Worm (Caenorhabditis elegans) whole organism, mixed stage, embryonic: Measurements from ENCODE around the gene F53A9.7.

ENCODE experiments used
- M03D4.4 ChIP-seq: sonication (generic microtip); optimal IDR thresholded peaks from 2 replicates; lab custom pipeline; 2017; ENCODE audit warnings: mild to moderate bottlenecking, missing genetic modification characterization, missing compliant biosample characterization
- bed-3 ChIP-seq: fragments of 200-800 bp; sonication (Bioruptor generic); optimal IDR thresholded peaks from 3 replicates; lab custom pipeline; 2018; ENCODE audit warnings: mild to moderate bottlenecking, missing genetic modification characterization, moderate library complexity, missing compliant biosample characterization
- blmp-1 ChIP-seq: fragments of 150-350 bp; optimal IDR thresholded peaks from 2 replicates; lab custom pipeline; 2014; ENCODE audit warnings: missing biosample characterization, missing genetic modification characterization
- ceh-39 ChIP-seq: fragments of 150-350 bp; optimal IDR thresholded peaks from 2 replicates; lab custom pipeline; 2014; ENCODE audit warnings: missing biosample characterization, missing genetic modification characterization
- ceh-43 ChIP-seq: fragments of 200-800 bp; sonication (Bioruptor generic); optimal IDR thresholded peaks from 2 replicates; lab custom pipeline; 2018; ENCODE audit warnings: mild to moderate bottlenecking, missing genetic modification characterization, moderate library complexity, missing compliant biosample characterization
- ceh-83 ChIP-seq: fragments of 200-800 bp; sonication (Bioruptor generic); optimal IDR thresholded peaks from 2 replicates; lab custom pipeline; 2018; ENCODE audit warnings: mild to moderate bottlenecking, missing genetic modification characterization, missing compliant biosample characterization
- ces-1 ChIP-seq: fragments of 150-350 bp; optimal IDR thresholded peaks from 2 replicates; lab custom pipeline; 2014; ENCODE audit warnings: missing biosample characterization, missing genetic modification reagents, missing genetic modification characterization
- cnd-1 ChIP-seq: fragments of 200-800 bp; sonication (Bioruptor generic); optimal IDR thresholded peaks from 2 replicates; lab custom pipeline; 2018; ENCODE audit warnings: mild to moderate bottlenecking, missing genetic modification characterization, missing compliant biosample characterization
- drap-1 ChIP-seq: fragments of 200-800 bp; sonication (Bioruptor generic); optimal IDR thresholded peaks from 3 replicates; lab custom pipeline; 2018; ENCODE audit warnings: mild to moderate bottlenecking, missing genetic modification characterization, missing compliant biosample characterization
- elt-1 ChIP-seq: sonication (generic microtip); optimal IDR thresholded peaks from 2 replicates; lab custom pipeline; 2017; ENCODE audit warnings: missing genetic modification characterization, mild to moderate bottlenecking, missing compliant biosample characterization, antibody characterized with exemption, moderate library complexity, borderline replicate concordance; ENCODE audit not compliant: insufficient read depth
- elt-3 ChIP-seq: fragments of 150-350 bp; optimal IDR thresholded peaks from 2 replicates; lab custom pipeline; 2014; ENCODE audit warnings: missing biosample characterization, missing genetic modification characterization
- flh-1 ChIP-seq: fragments of 200-800 bp; sonication (Bioruptor generic); optimal IDR thresholded peaks from 2 replicates; lab custom pipeline; 2018; ENCODE audit warnings: mild to moderate bottlenecking, missing genetic modification characterization, moderate library complexity, missing compliant biosample characterization
- ham-2 ChIP-seq: fragments of 200-800 bp; sonication (Bioruptor generic); optimal IDR thresholded peaks from 2 replicates; lab custom pipeline; 2018; ENCODE audit warnings: mild to moderate bottlenecking, missing genetic modification characterization, missing compliant biosample characterization
- hlh-1 ChIP-seq: fragments of 150-350 bp; optimal IDR thresholded peaks from 2 replicates; lab custom pipeline; 2014; ENCODE audit warnings: missing biosample characterization, missing genetic modification reagents, missing genetic modification characterization
- lin-13 ChIP-seq: fragments of 150-350 bp; optimal IDR thresholded peaks from 2 replicates; lab custom pipeline; 2014; ENCODE audit warnings: missing biosample characterization, missing genetic modification characterization
- lin-32 ChIP-seq: fragments of 200-800 bp; sonication (Bioruptor generic); optimal IDR thresholded peaks from 2 replicates; lab custom pipeline; 2018; ENCODE audit warnings: mild to moderate bottlenecking, missing genetic modification characterization, missing compliant biosample characterization
- lsy-2 ChIP-seq: fragments of 150-350 bp; optimal IDR thresholded peaks from 2 replicates; lab custom pipeline; 2014; ENCODE audit warnings: missing biosample characterization, missing genetic modification characterization
- mab-5 ChIP-seq: fragments of 150-350 bp; optimal IDR thresholded peaks from 2 replicates; lab custom pipeline; 2014; ENCODE audit warnings: missing biosample characterization, missing genetic modification characterization
- mep-1 ChIP-seq: fragments of 150-350 bp; optimal IDR thresholded peaks from 2 replicates; lab custom pipeline; 2017; ENCODE audit warnings: missing biosample characterization, missing genetic modification reagents, missing genetic modification characterization, inconsistent platforms
- mls-2 ChIP-seq: sonication (generic microtip); optimal IDR thresholded peaks from 2 replicates; lab custom pipeline; 2016; ENCODE audit warnings: mild to moderate bottlenecking, missing genetic modification characterization, moderate library complexity, missing compliant biosample characterization
- nhr-12 ChIP-seq: fragments of 150-350 bp; optimal IDR thresholded peaks from 2 replicates; lab custom pipeline; 2014; ENCODE audit warnings: missing biosample characterization, missing genetic modification characterization
- nhr-2 ChIP-seq: fragments of 150-350 bp; optimal IDR thresholded peaks from 2 replicates; lab custom pipeline; 2014; ENCODE audit warnings: missing biosample characterization, missing genetic modification characterization
- nhr-28 ChIP-seq: fragments of 150-350 bp; optimal IDR thresholded peaks from 2 replicates; lab custom pipeline; 2014; ENCODE audit warnings: missing biosample characterization, missing genetic modification characterization
- nhr-76 ChIP-seq: sonication (generic microtip); optimal IDR thresholded peaks from 2 replicates; lab custom pipeline; 2017; ENCODE audit warnings: missing biosample characterization, missing genetic modification characterization
- pha-4 ChIP-seq: fragments of 150-350 bp; optimal IDR thresholded peaks from 2 replicates; lab custom pipeline; 2018; ENCODE audit warnings: missing biosample characterization, missing genetic modification reagents, missing genetic modification characterization
- sem-2 ChIP-seq: fragments of 200-800 bp; sonication (Bioruptor generic); optimal IDR thresholded peaks from 2 replicates; lab custom pipeline; 2018; ENCODE audit warnings: mild to moderate bottlenecking, missing genetic modification characterization, missing compliant biosample characterization
- snpc-4 ChIP-seq: fragments of 150-350 bp; optimal IDR thresholded peaks from 2 replicates; lab custom pipeline; 2014; ENCODE audit warnings: missing biosample characterization, missing genetic modification characterization
- sptf-1 ChIP-seq: sonication (generic microtip); optimal IDR thresholded peaks from 2 replicates; lab custom pipeline; 2017; ENCODE audit warnings: mild to moderate bottlenecking, missing genetic modification characterization, moderate library complexity, missing compliant biosample characterization
- tbx-8 ChIP-seq: fragments of 200-800 bp; sonication (Bioruptor generic); optimal IDR thresholded peaks from 2 replicates; lab custom pipeline; 2018; ENCODE audit warnings: mild to moderate bottlenecking, missing genetic modification characterization, moderate library complexity, missing compliant biosample characterization
- unc-120 ChIP-seq: sonication (generic microtip); optimal IDR thresholded peaks from 2 replicates; lab custom pipeline; 2017; ENCODE audit warnings: missing genetic modification characterization, missing compliant biosample characterization; ENCODE audit not compliant: poor library complexity, severe bottlenecking
- unc-39 ChIP-seq: fragments of 150-350 bp; optimal IDR thresholded peaks from 2 replicates; lab custom pipeline; 2014; ENCODE audit warnings: missing biosample characterization, missing genetic modification characterization
- unc-62 ChIP-seq: fragments of 150-350 bp; optimal IDR thresholded peaks from 2 replicates; lab custom pipeline; 2014; ENCODE audit warnings: missing biosample characterization, missing genetic modification reagents, missing genetic modification characterization
- zip-8 ChIP-seq: fragments of 150-350 bp; optimal IDR thresholded peaks from 2 replicates; lab custom pipeline; 2014; ENCODE audit warnings: missing biosample characterization, missing genetic modification characterization

Gene F53A9.7

DNA sequence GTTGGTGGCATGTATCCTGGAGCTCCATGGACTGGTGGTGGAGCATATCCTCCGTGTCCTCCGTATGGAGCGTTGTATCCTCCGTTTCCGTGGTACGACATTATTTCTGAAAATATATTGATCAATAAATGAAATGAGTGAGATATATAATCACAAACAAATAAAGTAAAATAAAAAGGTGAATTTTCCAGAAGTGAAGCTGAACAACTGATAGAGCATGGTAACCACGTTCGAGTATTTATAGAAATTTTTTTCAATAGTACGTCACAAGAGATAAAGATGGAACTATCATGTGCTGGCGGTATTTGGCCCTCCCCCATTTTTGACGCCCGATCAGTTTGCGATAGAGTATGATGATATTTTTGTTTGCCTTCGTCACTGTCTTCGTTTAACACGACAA is at the start of gene F53A9.7:
Gene F53A9.7 (minus strand): TSS at position 101 of the 400 bp plus-strand sequence.
- no peak for TF ChIP-seq sem-2
- no peak for TF ChIP-seq nhr-12 (tag; lab: Kevin White, UChicago)
- TF ChIP-seq bed-3 (GFP tag; lab: Kevin White, UChicago), result no peak
- TF ChIP-seq drap-1 (GFP tag; lab: Kevin White, UChicago), result no peak
- TF ChIP-seq ceh-43 (GFP tag; lab: Kevin White, UChicago), result no peak
- no peak for TF ChIP-seq ham-2 (GFP tag; lab: Kevin White, UChicago)
- no peak for TF ChIP-seq elt-1 (tag; lab: Kevin White, UChicago)
- no peak for TF ChIP-seq blmp-1
- TF ChIP-seq mls-2, result no peak
- no peak for TF ChIP-seq unc-62
- TF ChIP-seq tbx-8 (GFP tag; lab: Kevin White, UChicago), result no peak
- TF ChIP-seq nhr-76 (tag; lab: Kevin White, UChicago), result no peak

ce11 chrX:8764044-8764443 is 47.3 kb upstream of the F53A9.7 start:
- no peak for TF ChIP-seq cnd-1 (tag; lab: Kevin White, UChicago)
- TF ChIP-seq ceh-43 (GFP tag; lab: Kevin White, UChicago), result no peak
- TF ChIP-seq hlh-1 (tag; lab: Kevin White, UChicago), result peak; percentile 81
- TF ChIP-seq pha-4, result no peak
- TF ChIP-seq lsy-2, result no peak
- no peak for TF ChIP-seq M03D4.4 (tag; lab: Kevin White, UChicago)
- no peak for TF ChIP-seq unc-39 (tag; lab: Kevin White, UChicago)
- TF ChIP-seq unc-62, result peak; percentile 13
- TF ChIP-seq flh-1 (GFP tag; lab: Kevin White, UChicago), result no peak

DNA sequence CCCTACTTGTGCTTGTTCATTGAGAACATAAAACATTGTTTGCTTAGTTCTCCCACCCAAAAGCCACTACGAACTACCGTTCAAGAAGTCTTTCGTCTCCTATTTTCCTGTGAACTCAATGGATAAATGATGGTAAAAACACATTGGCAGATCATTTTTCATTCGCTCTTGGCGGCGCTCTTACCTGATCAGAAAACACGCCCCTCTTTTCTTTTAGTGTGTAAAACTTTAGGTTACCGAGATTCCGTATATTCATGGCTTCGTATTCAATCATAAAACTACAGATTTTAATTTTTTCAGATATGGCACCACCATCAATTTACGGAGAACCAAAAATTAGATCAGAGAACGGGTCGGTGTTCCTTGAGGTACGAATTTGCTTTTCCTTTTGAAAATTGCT is 46.9 kb upstream of the F53A9.7 start, which contains the start of gene zig-12:
Gene zig-12 (plus strand): TSS at position 301 of the 400 bp plus-strand sequence.
- no peak for TF ChIP-seq nhr-76 (tag; lab: Kevin White, UChicago)
- TF ChIP-seq M03D4.4 (tag; lab: Kevin White, UChicago), result no peak
- TF ChIP-seq lin-13 (tag; lab: Kevin White, UChicago), result no peak
- TF ChIP-seq mep-1 (tag; lab: Kevin White, UChicago), result no peak
- TF ChIP-seq unc-120 (tag; lab: Kevin White, UChicago), result no peak
- no peak for TF ChIP-seq ces-1 (GFP tag; lab: Kevin White, UChicago)

DNA sequence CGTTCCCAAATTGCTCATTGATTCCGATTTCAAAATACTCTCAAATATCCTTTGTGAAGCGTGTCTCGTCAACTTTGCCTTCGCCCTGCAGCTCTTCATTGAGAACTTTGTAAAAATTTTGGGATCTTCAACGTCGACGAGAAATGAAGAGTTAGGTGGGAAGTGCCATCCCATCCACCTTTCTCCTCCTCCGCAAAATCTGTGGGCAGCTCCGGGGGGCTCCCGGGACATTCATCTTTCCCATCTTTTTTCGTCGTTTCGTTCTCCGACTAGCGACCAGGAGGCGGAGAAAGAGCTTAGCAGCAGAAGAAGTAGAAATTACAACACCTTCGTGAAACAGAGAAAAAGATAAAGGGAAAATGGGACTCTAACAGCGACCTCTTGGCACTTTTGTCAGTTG is 46.2 kb upstream of the F53A9.7 start:
- no peak for TF ChIP-seq unc-39 (tag; lab: Kevin White, UChicago)
- TF ChIP-seq M03D4.4 (tag; lab: Kevin White, UChicago), result no peak
- no peak for TF ChIP-seq ceh-39 (tag; lab: Kevin White, UChicago)
- TF ChIP-seq nhr-12 (tag; lab: Kevin White, UChicago), result no peak
- no peak for TF ChIP-seq cnd-1 (tag; lab: Kevin White, UChicago)
- peak; percentile 27 for TF ChIP-seq hlh-1 (tag; lab: Kevin White, UChicago)
- TF ChIP-seq tbx-8 (GFP tag; lab: Kevin White, UChicago), result no peak
- no peak for TF ChIP-seq ham-2 (GFP tag; lab: Kevin White, UChicago)
- no peak for TF ChIP-seq lin-13 (tag; lab: Kevin White, UChicago)
- TF ChIP-seq flh-1 (GFP tag; lab: Kevin White, UChicago), result no peak
- TF ChIP-seq lin-32 (GFP tag; lab: Kevin White, UChicago), result no peak
- TF ChIP-seq unc-120 (tag; lab: Kevin White, UChicago), result peak; percentile 28

DNA sequence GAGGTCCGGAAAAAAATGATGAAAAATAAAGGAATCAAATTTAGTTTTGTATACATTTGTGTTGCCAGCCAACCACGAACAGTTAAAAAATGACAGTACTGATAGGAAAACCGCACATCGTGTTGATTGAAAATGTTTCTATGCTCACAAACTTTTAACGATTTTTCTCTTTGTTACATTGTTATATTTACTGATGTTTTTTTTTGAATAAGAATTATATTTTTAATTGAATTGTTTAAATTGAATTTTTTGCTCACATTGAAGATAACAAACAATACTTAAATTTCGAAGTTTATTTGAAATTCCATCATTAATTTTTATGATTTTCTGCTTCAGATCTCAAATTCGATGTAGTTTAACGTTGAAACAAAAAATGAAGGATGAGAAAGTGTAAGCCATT is 44.8 kb upstream of the F53A9.7 start, which contains the start of gene M02D8.5:
Gene M02D8.5 (minus strand): TSS at position 101 of the 400 bp plus-strand sequence.
- no peak for TF ChIP-seq nhr-76 (tag; lab: Kevin White, UChicago)
- TF ChIP-seq blmp-1, result no peak
- TF ChIP-seq mep-1 (tag; lab: Kevin White, UChicago), result no peak
- TF ChIP-seq elt-1 (tag; lab: Kevin White, UChicago), result no peak
- no peak for TF ChIP-seq ceh-83
- no peak for TF ChIP-seq nhr-2 (tag; lab: Kevin White, UChicago)
- TF ChIP-seq sptf-1 (tag; lab: Kevin White, UChicago), result no peak
- no peak for TF ChIP-seq mab-5 (tag; lab: Kevin White, UChicago)
- no peak for TF ChIP-seq zip-8 (tag; lab: Kevin White, UChicago)
- no peak for TF ChIP-seq pha-4
- no peak for TF ChIP-seq snpc-4
- no peak for TF ChIP-seq elt-3
- no peak for TF ChIP-seq bed-3 (GFP tag; lab: Kevin White, UChicago)
- TF ChIP-seq cnd-1 (tag; lab: Kevin White, UChicago), result no peak
- no peak for TF ChIP-seq nhr-12 (tag; lab: Kevin White, UChicago)
- no peak for TF ChIP-seq nhr-28 (tag; lab: Kevin White, UChicago)
